Worm (Caenorhabditis elegans) whole organism, L4 larva: ENCODE measurements around the gene ZK177.12.

ENCODE experiments used
- F26F4.8 ChIP-seq: fragments of 200-800 bp; sonication (Bioruptor generic); conservative IDR thresholded peaks from 2 replicates; pipeline ENCODE4 v1.3.6; 2022; ENCODE audit warnings: missing genetic modification characterization, missing compliant biosample characterization
- F37D6.2 ChIP-seq: sonication (generic microtip); optimal IDR thresholded peaks from 2 replicates; lab custom pipeline; 2016; ENCODE audit warnings: mild to moderate bottlenecking, missing genetic modification characterization, missing compliant biosample characterization
- Y105C5A.15 ChIP-seq: fragments of 200-800 bp; sonication (Bioruptor generic); IDR thresholded peaks from 2 replicates; pipeline ENCODE4 v1.3.6; 2022; ENCODE audit warnings: missing genetic modification characterization, missing compliant biosample characterization
- Y5F2A.4 ChIP-seq: fragments of 200-800 bp; sonication (Bioruptor generic); optimal IDR thresholded peaks from 2 replicates; lab custom pipeline; 2018; ENCODE audit warnings: mild to moderate bottlenecking, missing genetic modification characterization, missing compliant biosample characterization
- ZK546.5 ChIP-seq, 2 experiments: sonication (generic microtip); optimal IDR thresholded peaks; 2 replicates each; lab custom pipeline; 2017; ENCODE audit warnings: missing biosample characterization in 2 of 2, missing genetic modification characterization in 2 of 2
- aly-2 ChIP-seq: sonication (generic microtip); optimal IDR thresholded peaks from 2 replicates; lab custom pipeline; 2018; ENCODE audit warnings: missing biosample characterization, missing genetic modification characterization
- ama-1 ChIP-seq: fragments of 150-350 bp; optimal IDR thresholded peaks from 2 replicates; lab custom pipeline; 2014; ENCODE audit warnings: inconsistent platforms, mixed read lengths
- attf-4 ChIP-seq: sonication (generic microtip); optimal IDR thresholded peaks from 3 replicates; lab custom pipeline; 2017; ENCODE audit warnings: missing biosample characterization, missing genetic modification characterization
- ceh-28 ChIP-seq: fragments of 150-350 bp; optimal IDR thresholded peaks from 2 replicates; lab custom pipeline; 2014; ENCODE audit warnings: missing biosample characterization, missing genetic modification reagents, missing genetic modification characterization
- ceh-82 ChIP-seq: sonication (generic microtip); optimal IDR thresholded peaks from 2 replicates; lab custom pipeline; 2017; ENCODE audit warnings: missing biosample characterization, missing genetic modification characterization
- ces-1 ChIP-seq: fragments of 150-350 bp; sonication (generic microtip); optimal IDR thresholded peaks from 4 replicates; lab custom pipeline; 2014; ENCODE audit warnings: missing biosample characterization, missing genetic modification reagents, missing genetic modification characterization
- cey-2 ChIP-seq: sonication (generic microtip); optimal IDR thresholded peaks from 3 replicates; lab custom pipeline; 2017; ENCODE audit warnings: missing genetic modification characterization, mild to moderate bottlenecking, missing compliant biosample characterization, antibody characterized with exemption, borderline replicate concordance; ENCODE audit not compliant: insufficient read depth
- ctbp-1 ChIP-seq: fragments of 200-800 bp; sonication (Bioruptor generic); IDR thresholded peaks from 2 replicates; pipeline ENCODE4 v1.3.6; 2022; ENCODE audit warnings: missing genetic modification reagents, missing genetic modification characterization, missing compliant biosample characterization
- daf-16 ChIP-seq, 3 experiments: sonication (generic microtip); optimal IDR thresholded peaks; 2 replicates each; lab custom pipeline; 2016 to 2017; ENCODE audit warnings: missing genetic modification characterization in 3 of 3, missing genetic modification reagents in 3 of 3, mild to moderate bottlenecking in 2 of 3, missing compliant biosample characterization in 2 of 3, missing biosample characterization in 1 of 3, moderate library complexity in 1 of 3
- daf-19 ChIP-seq: fragments of 200-800 bp; sonication (Bioruptor generic); conservative IDR thresholded peaks from 2 replicates; pipeline ENCODE4 v1.3.6; 2022; ENCODE audit warnings: missing genetic modification characterization, missing compliant biosample characterization
- dmd-6 ChIP-seq: fragments of 200-800 bp; sonication (Bioruptor generic); IDR thresholded peaks from 2 replicates; pipeline ENCODE4 v1.3.6; 2022; ENCODE audit warnings: missing genetic modification reagents, missing genetic modification characterization, missing compliant biosample characterization
- dve-1 ChIP-seq: sonication (generic microtip); optimal IDR thresholded peaks from 2 replicates; lab custom pipeline; 2017; ENCODE audit warnings: antibody characterized with exemption, mild to moderate bottlenecking, missing genetic modification characterization, missing compliant biosample characterization; ENCODE audit not compliant: insufficient read depth
- egl-43 ChIP-seq: fragments of 200-800 bp; sonication (Bioruptor generic); IDR thresholded peaks from 2 replicates; pipeline ENCODE4 v1.3.6; 2022; ENCODE audit warnings: missing genetic modification reagents, missing genetic modification characterization, missing compliant biosample characterization
- fos-1 ChIP-seq: fragments of 150-350 bp; optimal IDR thresholded peaks from 2 replicates; lab custom pipeline; 2014; ENCODE audit warnings: missing biosample characterization, missing genetic modification characterization
- gei-8 ChIP-seq: fragments of 200-800 bp; sonication (Bioruptor generic); optimal IDR thresholded peaks from 2 replicates; lab custom pipeline; 2018; ENCODE audit warnings: mild to moderate bottlenecking, missing genetic modification characterization, missing compliant biosample characterization
- hlh-11 ChIP-seq: fragments of 200-800 bp; sonication (Bioruptor generic); optimal IDR thresholded peaks from 2 replicates; lab custom pipeline; 2018; ENCODE audit warnings: mild to moderate bottlenecking, missing genetic modification characterization, missing compliant biosample characterization
- hlh-30 ChIP-seq: sonication (generic microtip); optimal IDR thresholded peaks from 2 replicates; lab custom pipeline; 2017; ENCODE audit warnings: antibody characterized with exemption, mild to moderate bottlenecking, missing genetic modification characterization, missing compliant biosample characterization; ENCODE audit not compliant: insufficient read depth
- lim-7 ChIP-seq: fragments of 200-800 bp; sonication (Bioruptor generic); IDR thresholded peaks from 2 replicates; pipeline ENCODE4 v1.3.6; 2022; ENCODE audit warnings: missing genetic modification characterization, missing compliant biosample characterization
- lin-1 ChIP-seq: fragments of 200-800 bp; sonication (Bioruptor generic); IDR thresholded peaks from 2 replicates; pipeline ENCODE4 v1.3.6; 2022; ENCODE audit warnings: missing genetic modification reagents, missing genetic modification characterization, missing compliant biosample characterization
- lin-29 ChIP-seq: fragments of 200-800 bp; sonication (Bioruptor generic); IDR thresholded peaks from 2 replicates; pipeline ENCODE4 v1.3.6; 2022; ENCODE audit warnings: missing genetic modification reagents, missing genetic modification characterization, missing compliant biosample characterization
- lin-39 ChIP-seq: fragments of 150-350 bp; optimal IDR thresholded peaks from 2 replicates; lab custom pipeline; 2014; ENCODE audit warnings: missing biosample characterization, missing genetic modification reagents, missing genetic modification characterization
- lsy-2 ChIP-seq, 2 experiments: fragments of 150-350 bp in 1 of 2; sonication (generic microtip) in 1 of 2; optimal IDR thresholded peaks; 2 replicates each; lab custom pipeline; 2014 to 2017; ENCODE audit warnings: missing biosample characterization in 2 of 2, missing genetic modification characterization in 2 of 2
- madf-5 ChIP-seq, 2 experiments: fragments of 200-800 bp; sonication (Bioruptor generic); IDR thresholded peaks; 2 replicates each; pipeline ENCODE4 v1.3.6; 2022; ENCODE audit warnings: missing compliant biosample characterization in 2 of 2, missing genetic modification characterization in 2 of 2
- mdl-1 ChIP-seq, 2 experiments: fragments of 150-350 bp in 1 of 2; sonication (generic microtip) in 1 of 2; optimal IDR thresholded peaks; 2 replicates each; lab custom pipeline; 2014 to 2017; ENCODE audit warnings: missing biosample characterization in 2 of 2, missing genetic modification characterization in 2 of 2
- mep-1 ChIP-seq: fragments of 150-350 bp; sonication (generic microtip); optimal IDR thresholded peaks from 3 replicates; lab custom pipeline; 2014; ENCODE audit warnings: missing biosample characterization, missing genetic modification characterization
- mes-2 ChIP-seq: sonication (generic microtip); optimal IDR thresholded peaks from 2 replicates; lab custom pipeline; 2016; ENCODE audit warnings: missing genotype, mild to moderate bottlenecking, missing genetic modification characterization, missing compliant biosample characterization; ENCODE audit not compliant: poor library complexity, severe bottlenecking
- mxl-2 ChIP-seq: fragments of 200-800 bp; sonication (Bioruptor generic); conservative IDR thresholded peaks from 2 replicates; pipeline ENCODE4 v1.3.6; 2022; ENCODE audit warnings: missing genetic modification reagents, missing genetic modification characterization, missing compliant biosample characterization
- nhr-102 ChIP-seq: sonication (generic microtip); optimal IDR thresholded peaks from 2 replicates; lab custom pipeline; 2016; ENCODE audit warnings: mild to moderate bottlenecking, missing genetic modification characterization, moderate library complexity, missing compliant biosample characterization
- nhr-111 ChIP-seq: fragments of 200-800 bp; sonication (Bioruptor generic); optimal IDR thresholded peaks from 2 replicates; lab custom pipeline; 2018; ENCODE audit warnings: mild to moderate bottlenecking, missing genetic modification characterization, missing compliant biosample characterization
- nhr-25 ChIP-seq: sonication (generic microtip); optimal IDR thresholded peaks from 2 replicates; lab custom pipeline; 2017; ENCODE audit warnings: missing genetic modification characterization, mild to moderate bottlenecking, missing compliant biosample characterization, antibody characterized with exemption, moderate library complexity, borderline replicate concordance; ENCODE audit not compliant: insufficient read depth
- nhr-48 ChIP-seq: sonication (generic microtip); optimal IDR thresholded peaks from 2 replicates; lab custom pipeline; 2016; ENCODE audit warnings: mild to moderate bottlenecking, missing genetic modification characterization, missing compliant biosample characterization
- nhr-6 ChIP-seq: fragments of 150-350 bp; optimal IDR thresholded peaks from 2 replicates; lab custom pipeline; 2014; ENCODE audit warnings: missing biosample characterization, missing genetic modification characterization
- pha-4 ChIP-seq, 2 experiments: fragments of 150-350 bp in 1 of 2; fragments of 200-800 bp in 1 of 2; sonication (Bioruptor generic) in 1 of 2; IDR thresholded peaks in 1 of 2; optimal IDR thresholded peaks in 1 of 2; 2 replicates each; pipeline versions ENCODE4 v1.3.6 to Lab custom; 2014 to 2022; ENCODE audit warnings: missing genetic modification characterization in 2 of 2, missing genetic modification reagents in 2 of 2, missing biosample characterization in 1 of 2, missing compliant biosample characterization in 1 of 2
- php-3 ChIP-seq: fragments of 200-800 bp; sonication (Bioruptor generic); IDR thresholded peaks from 2 replicates; pipeline ENCODE4 v1.3.6; 2022; ENCODE audit warnings: missing genetic modification reagents, missing genetic modification characterization, missing compliant biosample characterization
- saeg-2 ChIP-seq: fragments of 200-800 bp; sonication (Bioruptor generic); IDR thresholded peaks from 2 replicates; pipeline ENCODE4 v1.3.6; 2022; ENCODE audit warnings: missing genetic modification reagents, missing genetic modification characterization, missing compliant biosample characterization
- set-16 ChIP-seq: fragments of 200-800 bp; sonication (Bioruptor generic); IDR thresholded peaks from 2 replicates; pipeline ENCODE4 v1.3.6; 2022; ENCODE audit warnings: missing genetic modification reagents, missing genetic modification characterization, missing compliant biosample characterization
- spr-1 ChIP-seq: sonication (generic microtip); optimal IDR thresholded peaks from 2 replicates; lab custom pipeline; 2016; ENCODE audit warnings: mild to moderate bottlenecking, missing genetic modification characterization, missing compliant biosample characterization
- spr-3 ChIP-seq: fragments of 200-800 bp; sonication (Bioruptor generic); optimal IDR thresholded peaks from 2 replicates; lab custom pipeline; 2018; ENCODE audit warnings: mild to moderate bottlenecking, missing genetic modification characterization, missing compliant biosample characterization
- tra-1 ChIP-seq: fragments of 200-800 bp; sonication (Bioruptor generic); IDR thresholded peaks from 2 replicates; pipeline ENCODE4 v1.3.6; 2022; ENCODE audit warnings: missing genetic modification reagents, missing genetic modification characterization, missing compliant biosample characterization
- unc-130 ChIP-seq: sonication (generic microtip); optimal IDR thresholded peaks from 2 replicates; lab custom pipeline; 2016; ENCODE audit warnings: missing genetic modification reagents, missing genetic modification characterization, missing compliant biosample characterization
- ztf-7 ChIP-seq: fragments of 150-350 bp; optimal IDR thresholded peaks from 2 replicates; lab custom pipeline; 2014; ENCODE audit warnings: missing biosample characterization, missing genetic modification characterization

The ZK177.12 gene

ce11 chrII:5554317-5554716, 32.8 kb downstream of the ZK177.12 start, which contains the start of gene ins-12:
Gene ins-12 (plus strand): TSS chrII:5554617.
- TF ChIP-seq attf-4 (tag; lab: Kevin White, UChicago) (no peak), spr-1 (tag; lab: Kevin White, UChicago) (no peak), fos-1 (no peak), lin-1 (GFP tag; lab: Robert Waterston, UW) (no peak), tra-1 (GFP tag; lab: Robert Waterston, UW) (no peak), hlh-11 (tag; lab: Kevin White, UChicago) (no peak), Y105C5A.15 (GFP tag; lab: Robert Waterston, UW) (no peak), Y5F2A.4 (GFP tag; lab: Kevin White, UChicago) (no peak), ama-1 (no peak), ZK546.5 (tag; optimal IDR thresholded peaks at IDR 0.05; lab: Kevin White, UChicago) (no peak), mxl-2 (GFP tag; lab: Robert Waterston, UW) (no peak), aly-2 (no peak), pha-4 (GFP tag; IDR thresholded peaks at IDR 0.05; lab: Robert Waterston, UW) (no peak), pha-4 (tag; optimal IDR thresholded peaks at IDR 0.05; lab: Kevin White, UChicago) (no peak), lin-29 (GFP tag; lab: Robert Waterston, UW) (no peak), F37D6.2 (tag; lab: Kevin White, UChicago) (no peak), php-3 (no peak), daf-19 (GFP tag; lab: Robert Waterston, UW) (no peak)

ce11 chrII:5554788-5555187, 33.3 kb downstream of the ZK177.12 start:
- TF ChIP-seq cey-2 (tag; lab: Kevin White, UChicago) (no peak), lsy-2 (tag; optimal IDR thresholded peaks at IDR 0.05; lab: Kevin White, UChicago) (no peak), spr-3 (GFP tag; lab: Kevin White, UChicago) (no peak), daf-16 (GFP tag; optimal IDR thresholded peaks at IDR 0.05; lab: Kevin White, UChicago) (no peak), daf-16 (tag; optimal IDR thresholded peaks at IDR 0.05; lab: Kevin White, UChicago) (peak; percentile 51), dve-1 (peak; percentile 19), dmd-6 (peak; percentile 85)

- TF ChIP-seq hlh-30 (tag; lab: Kevin White, UChicago) = no peak
- TF ChIP-seq ctbp-1 (GFP tag; lab: Robert Waterston, UW) = no peak
- no peak for TF ChIP-seq ceh-82 (tag; lab: Kevin White, UChicago)
- no peak for TF ChIP-seq daf-16 (GFP tag; optimal IDR thresholded peaks at IDR 0.05; lab: Kevin White, UChicago)
- peak; percentile 47 for TF ChIP-seq daf-16 (tag; optimal IDR thresholded peaks at IDR 0.05; lab: Kevin White, UChicago)
- TF ChIP-seq saeg-2 = no peak
- no peak for TF ChIP-seq lim-7
- TF ChIP-seq egl-43 (GFP tag; lab: Robert Waterston, UW) = no peak
- TF ChIP-seq nhr-102 = peak; percentile 22
- TF ChIP-seq lin-39 (tag; lab: Kevin White, UChicago) = no peak
- TF ChIP-seq ceh-28 (tag; lab: Kevin White, UChicago) = no peak
- no peak for TF ChIP-seq nhr-111
- TF ChIP-seq daf-19 (GFP tag; lab: Robert Waterston, UW) = no peak
- no peak for TF ChIP-seq F26F4.8 (GFP tag; lab: Robert Waterston, UW)
- TF ChIP-seq gei-8 = no peak
- TF ChIP-seq set-16 (GFP tag; lab: Robert Waterston, UW) = no peak
- peak; percentile 21 for TF ChIP-seq dve-1
- no peak for TF ChIP-seq F37D6.2 (tag; lab: Kevin White, UChicago)
- TF ChIP-seq nhr-48 = no peak
- no peak for TF ChIP-seq ces-1 (GFP tag; lab: Kevin White, UChicago)
- TF ChIP-seq nhr-25 (tag; lab: Kevin White, UChicago) = no peak
- TF ChIP-seq madf-5 (GFP tag; IDR thresholded peaks at IDR 0.05; lab: Robert Waterston, UW) = no peak
- no peak for TF ChIP-seq nhr-6 (tag; lab: Kevin White, UChicago)
- TF ChIP-seq pha-4 (GFP tag; IDR thresholded peaks at IDR 0.05; lab: Robert Waterston, UW) = no peak
- no peak for TF ChIP-seq pha-4 (tag; optimal IDR thresholded peaks at IDR 0.05; lab: Kevin White, UChicago)
- no peak for TF ChIP-seq ztf-7 (tag; lab: Kevin White, UChicago)
- TF ChIP-seq lsy-2 (tag; optimal IDR thresholded peaks at IDR 0.05; lab: Kevin White, UChicago) = no peak
- TF ChIP-seq unc-130 (GFP tag; lab: Kevin White, UChicago) = no peak
- no peak for TF ChIP-seq mep-1 (tag; lab: Kevin White, UChicago)
- TF ChIP-seq mdl-1 (tag; optimal IDR thresholded peaks at IDR 0.05; lab: Kevin White, UChicago) = no peak
- TF ChIP-seq mes-2 (tag; lab: Kevin White, UChicago) = no peak
These were observed 34.0 kb downstream of the ZK177.12 start for ce11 chrII:5555522-5555921.
